Worm (Caenorhabditis elegans): ENCODE results near the gene sru-26.

sru-26 gene

DNA sequence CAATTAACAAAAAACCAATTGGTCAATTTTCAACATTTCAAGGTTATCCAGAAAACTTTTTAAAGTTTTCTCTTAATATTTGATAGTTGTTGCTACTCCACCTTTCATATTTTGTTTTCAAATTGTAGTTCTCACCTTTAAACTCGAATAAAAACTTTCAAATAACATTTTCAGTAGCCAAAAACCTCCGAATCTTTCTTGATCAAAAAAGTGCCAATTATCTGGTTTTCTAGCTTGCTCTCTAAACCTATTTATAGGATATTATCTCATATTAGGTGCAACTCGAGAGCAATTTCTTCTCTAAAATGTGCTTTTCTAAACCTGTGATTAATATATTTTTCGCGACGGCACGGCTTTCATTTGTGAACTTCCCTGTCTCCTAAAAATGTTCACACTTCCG lies at the start of gene sru-26:
Gene sru-26 (plus strand): TSS at position 301 of the 400 bp plus-strand sequence.
- no peak for TF ChIP-seq lin-1 (GFP tag; IDR thresholded peaks at IDR 0.05)
- TF ChIP-seq lin-13 (GFP tag; optimal IDR thresholded peaks at IDR 0.05): no peak
- no peak for TF ChIP-seq unc-39 (tag; optimal IDR thresholded peaks at IDR 0.05)
- TF ChIP-seq nhr-102 (tag; optimal IDR thresholded peaks at IDR 0.05): no peak
- TF ChIP-seq T20F7.1 (GFP tag; optimal IDR thresholded peaks at IDR 0.05): no peak
- TF ChIP-seq hlh-30 (tag; optimal IDR thresholded peaks at IDR 0.05; ENCODE audit: insufficient read depth): no peak
- TF ChIP-seq nhr-11 (tag; optimal IDR thresholded peaks at IDR 0.05): no peak

DNA sequence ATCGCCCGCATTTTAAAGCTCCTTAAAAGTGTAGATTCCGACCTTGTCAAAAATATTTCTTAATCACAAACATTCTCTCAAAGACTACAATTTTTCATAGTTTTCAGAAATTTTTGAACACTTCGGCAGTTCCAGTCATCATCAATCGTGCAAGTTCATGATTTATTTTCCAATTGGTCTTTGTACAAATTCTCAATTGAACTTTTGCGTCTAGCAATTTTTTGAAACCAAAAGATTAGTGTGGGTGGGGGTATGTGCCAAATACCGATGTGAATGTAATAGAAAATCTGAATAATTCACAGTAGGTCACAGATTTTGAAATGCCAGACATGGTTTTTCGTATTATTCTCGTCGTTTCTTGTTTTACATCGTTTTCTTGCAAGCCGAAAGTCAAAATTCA lies 48.9 kb upstream of the sru-26 start, which contains the start of gene clec-185:
Gene clec-185 (plus strand): TSS at position 301 of the 400 bp plus-strand sequence.
- no peak for TF ChIP-seq ZK546.5 (tag; optimal IDR thresholded peaks at IDR 0.05)
- no peak for TF ChIP-seq tra-1 (GFP tag; IDR thresholded peaks at IDR 0.05)
- TF ChIP-seq Y48G9A.11 (GFP tag; IDR thresholded peaks at IDR 0.05): no peak
- no peak for TF ChIP-seq set-16 (GFP tag; IDR thresholded peaks at IDR 0.05)
- TF ChIP-seq lin-29 (GFP tag; IDR thresholded peaks at IDR 0.05): no peak
- no peak for TF ChIP-seq unc-130 (GFP tag; optimal IDR thresholded peaks at IDR 0.05)
- no peak for TF ChIP-seq aly-2 (tag; optimal IDR thresholded peaks at IDR 0.05)
- no peak for TF ChIP-seq hmg-1.1 (GFP tag; IDR thresholded peaks at IDR 0.05)
- no peak for TF ChIP-seq spr-1 (tag; optimal IDR thresholded peaks at IDR 0.05)
- TF ChIP-seq mxl-2 (GFP tag; conservative IDR thresholded peaks at IDR 0.05): no peak
- no peak for TF ChIP-seq nhr-11 (tag; optimal IDR thresholded peaks at IDR 0.05)
- TF ChIP-seq aha-1 (tag): no peak
- TF ChIP-seq Y105C5A.15 (GFP tag; IDR thresholded peaks at IDR 0.05): no peak
- no peak for TF ChIP-seq ztf-11 (tag; optimal IDR thresholded peaks at IDR 0.05)
- no peak for TF ChIP-seq lin-39 (tag; optimal IDR thresholded peaks at IDR 0.05)

ce11 chrIV:12441715-12442114 lies 45.6 kb upstream of the sru-26 start, which contains the start of gene C25G4.17:
TSS of gene C25G4.17 (plus strand) at chrIV:12442015.
- no peak for TF ChIP-seq ztf-7 (tag; optimal IDR thresholded peaks at IDR 0.05)
- TF ChIP-seq gei-8 (GFP tag; optimal IDR thresholded peaks at IDR 0.05): no peak
- TF ChIP-seq F26F4.8 (GFP tag; conservative IDR thresholded peaks at IDR 0.05): no peak
- TF ChIP-seq pqm-1 (tag; optimal IDR thresholded peaks at IDR 0.05): no peak
- no peak for TF ChIP-seq Y5F2A.4 (GFP tag; optimal IDR thresholded peaks at IDR 0.05)

DNA sequence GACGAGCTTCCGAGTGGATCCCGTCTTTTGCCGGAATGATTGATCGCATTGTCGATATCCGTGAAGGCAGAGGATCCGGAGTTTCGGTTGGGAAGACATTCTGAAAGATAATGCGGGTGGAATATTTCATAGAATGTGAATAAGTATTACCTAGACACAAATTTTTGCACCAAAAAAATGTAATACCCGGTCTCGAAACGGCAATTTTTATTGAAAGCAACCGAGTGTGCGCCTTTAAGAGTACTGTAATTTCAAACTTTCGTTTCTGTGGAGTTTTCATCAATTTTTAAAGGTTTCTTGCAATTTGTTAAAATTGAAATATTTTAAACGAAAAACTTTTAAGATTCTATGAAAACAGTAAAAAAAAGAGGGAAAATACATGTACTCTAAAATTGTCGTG lies 43.4 kb upstream of the sru-26 start, which contains the start of gene C25G4.2:
Gene C25G4.2 (minus strand): TSS at position 100 of the 400 bp plus-strand sequence.
- TF ChIP-seq lim-7 (GFP tag; IDR thresholded peaks at IDR 0.05) (no peak), cey-2 (tag; optimal IDR thresholded peaks at IDR 0.05; ENCODE audit: borderline replicate concordance, insufficient read depth) (no peak), nhr-48 (tag; optimal IDR thresholded peaks at IDR 0.05) (no peak), zfp-2 (tag; optimal IDR thresholded peaks at IDR 0.05) (no peak), nhr-6 (tag; optimal IDR thresholded peaks at IDR 0.05) (no peak), dmd-8 (GFP tag; IDR thresholded peaks at IDR 0.05) (no peak), aha-1 (tag) (peak; percentile 96), lin-15B (tag; optimal IDR thresholded peaks at IDR 0.05) (no peak)

ce11 chrIV:12445463-12445934 lies 41.8 kb upstream of the sru-26 start, which contains the start of gene C25G4.3:
TSS of gene C25G4.3 (minus strand) at chrIV:12445884.
- TF ChIP-seq zip-11 (GFP tag; IDR thresholded peaks at IDR 0.05): no peak
- TF ChIP-seq ceh-28 (tag; optimal IDR thresholded peaks at IDR 0.05): no peak
- TF ChIP-seq ceh-62 (tag; optimal IDR thresholded peaks at IDR 0.05): no peak
- no peak for TF ChIP-seq ceh-44 (GFP tag; IDR thresholded peaks at IDR 0.05)
- TF ChIP-seq hif-1 (tag; optimal IDR thresholded peaks at IDR 0.05): no peak
- TF ChIP-seq zfp-3 (GFP tag; conservative IDR thresholded peaks at IDR 0.05): no peak
- TF ChIP-seq F49E8.2 (tag; optimal IDR thresholded peaks at IDR 0.05; ENCODE audit: borderline replicate concordance): no peak
- no peak for TF ChIP-seq mdt-29 (GFP tag; IDR thresholded peaks at IDR 0.05)
- no peak for TF ChIP-seq attf-4 (tag; optimal IDR thresholded peaks at IDR 0.05)
- TF ChIP-seq daf-12 (tag; optimal IDR thresholded peaks at IDR 0.05): no peak
- TF ChIP-seq egl-27 (tag; optimal IDR thresholded peaks at IDR 0.05): no peak
- no peak for TF ChIP-seq ceh-82 (tag; optimal IDR thresholded peaks at IDR 0.05)
- no peak for TF ChIP-seq gei-8 (GFP tag; optimal IDR thresholded peaks at IDR 0.05)
- TF ChIP-seq hlh-30 (tag; optimal IDR thresholded peaks at IDR 0.05; ENCODE audit: insufficient read depth): no peak
- no peak for TF ChIP-seq spr-3 (GFP tag; optimal IDR thresholded peaks at IDR 0.05)
- TF ChIP-seq nhr-102 (tag; optimal IDR thresholded peaks at IDR 0.05): no peak
- TF ChIP-seq ZK546.5 (tag; optimal IDR thresholded peaks at IDR 0.05): no peak
